Fruit fly (Drosophila melanogaster): ENCODE data around the gene HemK2.

Gene HemK2

dm6 chr2L:2748480-2749143 lies 10.9 kb downstream of the HemK2 start (continued):
- no peak for TF ChIP-seq Hr4 (GFP tag; optimal IDR thresholded peaks at IDR 0.05)
- peak; percentile 88 for TF ChIP-seq Hr39 (GFP tag; optimal IDR thresholded peaks at IDR 0.05)
- peak; percentile 88 for TF ChIP-seq CG32006 (GFP tag; optimal IDR thresholded peaks at IDR 0.05)
- TF ChIP-seq Sox15 (GFP tag; optimal IDR thresholded peaks at IDR 0.05): peak; percentile 79
- peak; percentile 67 for TF ChIP-seq Gug (GFP tag; IDR thresholded peaks at IDR 0.05)
- TF ChIP-seq CG3032 (tag; optimal IDR thresholded peaks at IDR 0.05): peak; percentile 93
- peak; percentile 86 for TF ChIP-seq esn (GFP tag; optimal IDR thresholded peaks at IDR 0.05)
- TF ChIP-seq CG3919 (GFP tag; optimal IDR thresholded peaks at IDR 0.05): peak; percentile 90
- no peak for TF ChIP-seq CG6276 (GFP tag; optimal IDR thresholded peaks at IDR 0.05)
- TF ChIP-seq CG6792 (GFP tag; optimal IDR thresholded peaks at IDR 0.05): peak; percentile 82
- no peak for TF ChIP-seq net (GFP tag; optimal IDR thresholded peaks at IDR 0.05)
- TF ChIP-seq CG6808 (GFP tag; optimal IDR thresholded peaks at IDR 0.05): peak; percentile 77

DNA sequence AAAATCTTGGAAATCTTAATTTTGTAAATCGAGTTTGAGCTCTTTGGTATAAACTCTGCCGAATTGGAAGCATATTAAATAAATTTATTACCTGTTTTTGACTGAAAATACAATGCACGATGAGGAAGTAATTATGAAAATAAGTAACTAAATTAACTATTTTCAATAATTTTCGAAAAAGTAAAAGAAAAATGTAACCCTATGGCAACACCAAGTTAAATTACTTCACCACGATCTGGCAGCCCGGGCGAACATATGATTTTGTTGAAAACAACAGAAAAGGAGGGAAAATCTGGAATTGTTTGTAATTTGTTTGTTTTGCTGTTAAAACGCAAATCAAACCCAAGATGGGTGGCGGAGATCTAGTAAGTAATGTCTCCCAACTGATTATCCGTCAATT lies 14.6 kb downstream of the HemK2 start, which contains the start of the genes CG9961 and Cwc25:
CG9961 (minus strand) TSS at position 83 of the 400 bp plus-strand sequence.
Cwc25 (plus strand) TSS at position 247 of the 400 bp plus-strand sequence.
- no peak for TF ChIP-seq fkh (GFP tag; optimal IDR thresholded peaks at IDR 0.05)
- TF ChIP-seq dsx (GFP tag; optimal IDR thresholded peaks at IDR 0.05; ENCODE audit: poor library complexity, severe bottlenecking): peak; percentile 31
- peak; percentile 25 for TF ChIP-seq CG3032 (tag; optimal IDR thresholded peaks at IDR 0.05)
- no peak for TF ChIP-seq salr (GFP tag; optimal IDR thresholded peaks at IDR 0.05)

dm6 chr2L:2739820-2740230 lies 19.7 kb downstream of the HemK2 start, which contains the start of gene Hrs:
TSS of gene Hrs (plus strand) at chr2L:2739986.
- TF ChIP-seq svp (GFP tag): peak; percentile 25
- no peak for TF ChIP-seq CG6163 (GFP tag; IDR thresholded peaks at IDR 0.05)
- TF ChIP-seq CG6276 (GFP tag; optimal IDR thresholded peaks at IDR 0.05): no peak
- TF ChIP-seq esn (GFP tag; optimal IDR thresholded peaks at IDR 0.05): peak; percentile 22
- TF ChIP-seq CG3032 (tag; optimal IDR thresholded peaks at IDR 0.05): peak; percentile 25
- peak; percentile 53 for TF ChIP-seq Sox14 (GFP tag; optimal IDR thresholded peaks at IDR 0.05)

DNA sequence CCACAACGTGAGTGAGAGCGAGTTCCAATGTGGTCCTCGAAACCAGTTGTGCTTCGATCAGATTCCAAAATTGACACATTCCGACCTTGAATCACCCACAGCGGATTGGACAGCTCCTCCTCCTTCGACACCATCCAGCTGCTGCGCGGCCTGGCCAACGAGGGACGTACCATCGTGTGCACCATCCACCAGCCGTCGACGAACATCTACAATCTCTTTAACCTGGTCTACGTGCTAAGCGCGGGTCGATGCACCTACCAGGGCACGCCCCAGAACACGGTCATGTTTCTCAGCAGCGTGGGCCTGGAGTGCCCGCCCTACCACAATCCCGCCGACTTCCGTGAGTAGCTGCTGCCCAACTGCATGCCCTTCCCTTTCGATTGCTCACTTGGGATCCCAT lies 21.9 kb downstream of the HemK2 start:
- no peak for TF ChIP-seq Smox (GFP tag; optimal IDR thresholded peaks at IDR 0.05)

DNA sequence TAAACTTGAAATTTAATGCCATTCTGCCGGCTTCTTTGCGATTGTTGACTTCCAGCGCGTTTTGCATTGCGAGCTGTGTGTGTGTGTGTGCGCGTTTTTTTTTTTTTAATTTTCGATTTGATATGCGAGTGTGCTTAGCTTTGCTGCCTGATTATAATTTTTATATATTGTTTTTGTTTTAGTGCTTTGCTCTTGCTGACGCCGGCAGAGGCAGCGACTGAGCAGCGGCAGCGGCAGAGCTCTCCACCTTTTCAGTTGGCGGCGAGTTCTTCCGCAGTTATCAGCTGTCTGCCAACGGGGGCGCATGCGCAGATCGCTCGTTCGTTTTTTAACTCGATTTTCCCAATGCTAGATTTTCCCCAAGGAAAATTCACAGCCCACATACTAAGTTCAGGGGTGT lies 23.9 kb downstream of the HemK2 start:
- peak; percentile 51; the same call in 2 of the 3 replicates for TF ChIP-seq CG6163 (GFP tag; IDR thresholded peaks at IDR 0.05)
- TF ChIP-seq cyc (GFP tag; optimal IDR thresholded peaks at IDR 0.05): no peak
- no peak for TF ChIP-seq pdm3 (GFP tag; optimal IDR thresholded peaks at IDR 0.05)
- TF ChIP-seq CG6276 (GFP tag; optimal IDR thresholded peaks at IDR 0.05): no peak
- TF ChIP-seq topi (GFP tag; optimal IDR thresholded peaks at IDR 0.05): no peak
- TF ChIP-seq Eip75B (GFP tag; optimal IDR thresholded peaks at IDR 0.05): no peak

DNA sequence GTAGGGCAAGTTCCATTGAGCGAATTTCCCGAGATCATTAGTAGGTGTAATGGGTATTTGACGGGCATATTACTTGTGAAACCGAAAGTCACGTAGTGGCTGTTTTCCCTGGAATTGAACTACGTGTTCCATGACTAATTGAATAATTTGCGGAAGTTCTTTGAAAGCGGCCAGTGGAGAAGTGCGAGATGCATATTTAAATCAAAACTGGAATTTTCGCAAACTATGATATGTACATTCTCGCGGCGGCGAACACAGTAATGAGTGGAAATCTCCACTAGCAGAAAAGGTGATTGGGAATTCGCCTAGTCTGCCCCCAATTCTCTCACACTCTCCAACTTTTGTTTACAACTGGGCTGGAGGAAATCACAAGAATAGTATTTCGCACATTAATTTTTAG lies 24.5 kb downstream of the HemK2 start:
- TF ChIP-seq ss (GFP tag; optimal IDR thresholded peaks at IDR 0.05) (no peak), Lpt (GFP tag; optimal IDR thresholded peaks at IDR 0.05) (no peak), CG10631 (GFP tag; optimal IDR thresholded peaks at IDR 0.05) (peak; percentile 40), spab (GFP tag; optimal IDR thresholded peaks at IDR 0.05) (peak; percentile 3), acj6 (GFP tag; optimal IDR thresholded peaks at IDR 0.05) (no peak), CG15336 (GFP tag; IDR thresholded peaks at IDR 0.05) (no peak), dac (GFP tag; optimal IDR thresholded peaks at IDR 0.05) (no peak), vri (GFP tag; optimal IDR thresholded peaks at IDR 0.05) (no peak), lz (GFP tag; optimal IDR thresholded peaks at IDR 0.05) (no peak), CG10669 (GFP tag; optimal IDR thresholded peaks at IDR 0.05) (peak; percentile 30), Gug (GFP tag; IDR thresholded peaks at IDR 0.05) (no peak), fd85E (GFP tag; optimal IDR thresholded peaks at IDR 0.05) (no peak), CG7368 (GFP tag; optimal IDR thresholded peaks at IDR 0.05) (no peak), achi (GFP tag; optimal IDR thresholded peaks at IDR 0.05) (peak; percentile 6), salr (GFP tag; optimal IDR thresholded peaks at IDR 0.05) (peak in 1 of 2 experiments; percentile 4), Eip78C (GFP tag) (peak; percentile 72), Ets96B (tag; optimal IDR thresholded peaks at IDR 0.05) (no peak), CG11294 (GFP tag; IDR thresholded peaks at IDR 0.05) (0 out of 2 replicates have a peak, but pooled peaks have one; percentile 15), CG32006 (GFP tag; optimal IDR thresholded peaks at IDR 0.05) (peak; percentile 32), CG3032 (tag; optimal IDR thresholded peaks at IDR 0.05) (no peak), CG3919 (GFP tag; optimal IDR thresholded peaks at IDR 0.05) (peak; percentile 5), dsx (GFP tag; optimal IDR thresholded peaks at IDR 0.05; ENCODE audit: poor library complexity, severe bottlenecking) (no peak), pdm3 (GFP tag; optimal IDR thresholded peaks at IDR 0.05) (peak; percentile 17), CG1621 (tag; optimal IDR thresholded peaks at IDR 0.05) (peak; percentile 11)

All from whole organism, prepupa.